Fruit fly (Drosophila melanogaster) S2 (cell line): Measurements from ENCODE around the gene Nup58.

Source experiments
- CG8478 ChIP-seq: fragments of >200 bp; optimal IDR thresholded peaks from 2 replicates; lab custom pipeline; 2018
- CTCF ChIP-seq, 2 experiments: fragments of >200 bp; optimal IDR thresholded peaks; 2 replicates each; lab custom pipeline; 2018

Nup58 gene

DNA sequence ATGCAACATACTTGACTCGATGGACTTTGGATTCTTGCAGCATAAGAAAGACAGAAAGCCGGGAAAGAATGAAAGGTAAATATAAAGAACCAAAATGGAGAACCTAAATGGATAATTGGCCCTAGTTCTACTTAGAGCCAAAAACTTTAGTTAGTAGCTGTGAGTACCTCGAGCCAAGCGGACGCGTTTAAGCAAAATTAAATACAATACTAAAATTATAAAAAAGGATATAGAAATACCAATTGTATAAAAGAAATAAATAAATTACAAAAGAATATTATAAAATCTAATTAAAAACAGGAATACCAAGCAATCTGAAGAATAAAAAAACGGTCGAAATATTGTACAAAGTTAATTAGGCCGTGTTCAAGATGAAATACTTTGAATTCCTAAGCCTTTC is 10.2 kb upstream of the Nup58 start, which contains the start of gene CG34138:
CG34138 (plus strand) TSS at position 301 of the 400 bp plus-strand sequence.
- TF ChIP-seq CTCF (optimal IDR thresholded peaks at IDR 0.05; lab: Kevin White, UChicago) = no peak
- no peak for TF ChIP-seq CG8478

DNA sequence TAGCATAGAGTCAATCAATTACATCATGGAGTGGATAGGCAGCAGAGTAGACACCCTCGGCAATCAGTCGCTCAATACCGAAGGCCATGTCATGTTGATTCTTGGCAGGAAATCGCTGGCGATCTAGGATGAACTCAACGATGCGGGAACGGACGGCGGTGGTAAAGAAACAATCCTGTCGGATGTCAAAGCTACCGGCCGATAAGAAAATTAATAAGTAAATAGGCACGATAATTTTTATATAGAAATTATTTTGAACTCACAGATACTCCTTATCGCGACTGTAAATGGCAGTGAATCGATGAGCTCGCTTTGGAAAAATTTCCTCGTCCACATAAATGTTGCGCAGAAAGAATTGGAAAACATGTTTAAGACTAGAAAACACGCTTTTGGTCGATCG is 6.8 kb upstream of the Nup58 start:
- TF ChIP-seq CTCF (optimal IDR thresholded peaks at IDR 0.05; lab: Kevin White, UChicago) = no peak
- TF ChIP-seq CG8478 = no peak

DNA sequence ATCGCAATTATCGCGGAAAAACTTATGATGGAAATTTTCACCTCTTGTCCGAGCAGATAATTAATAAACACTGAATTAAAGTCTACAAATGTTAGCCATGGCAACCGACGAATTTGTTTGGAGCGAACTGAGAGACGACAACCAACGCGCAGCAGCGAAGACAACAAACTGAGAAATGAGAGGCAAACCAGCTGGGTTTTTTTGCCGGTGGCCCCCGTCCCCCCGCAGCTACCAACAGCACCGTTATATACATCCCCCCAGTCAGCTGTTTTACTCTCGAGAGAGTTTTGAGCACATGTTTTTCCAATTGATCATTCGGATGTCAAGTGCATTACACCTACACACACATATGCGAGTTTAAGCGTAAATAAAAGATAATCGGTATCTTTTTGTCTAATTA is 3.8 kb upstream of the Nup58 start:
- TF ChIP-seq CTCF (optimal IDR thresholded peaks at IDR 0.05; lab: Kevin White, UChicago) = no peak
- no peak for TF ChIP-seq CG8478

DNA sequence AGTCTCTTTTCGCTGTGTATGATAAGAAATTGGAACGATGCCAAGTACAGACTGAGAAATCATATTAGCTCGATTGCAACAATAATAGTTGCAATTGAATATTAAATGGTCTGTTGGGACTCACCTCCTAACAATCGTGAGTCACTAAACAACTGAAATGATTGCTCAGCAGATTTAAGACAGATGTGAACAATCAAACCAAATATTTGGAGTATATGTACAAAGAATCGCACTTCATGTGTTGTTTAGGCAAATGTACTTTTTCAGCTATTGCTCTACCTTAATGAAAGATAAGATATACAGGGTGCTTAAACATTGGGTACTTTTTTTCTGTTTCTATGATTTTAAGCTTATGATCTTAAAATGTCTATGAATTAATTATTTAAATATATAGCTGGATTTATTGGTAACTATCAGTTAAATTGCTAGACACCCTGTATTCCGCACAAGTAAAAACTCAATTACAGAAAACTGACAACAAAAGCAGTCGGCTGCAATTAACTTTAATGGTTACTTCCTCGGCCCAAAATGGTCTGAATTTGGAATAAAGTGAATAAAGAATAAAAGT is 3.2 kb upstream of the Nup58 start:
- TF ChIP-seq CTCF (optimal IDR thresholded peaks at IDR 0.05; lab: Kevin White, UChicago) (no peak), CG8478 (no peak)

DNA sequence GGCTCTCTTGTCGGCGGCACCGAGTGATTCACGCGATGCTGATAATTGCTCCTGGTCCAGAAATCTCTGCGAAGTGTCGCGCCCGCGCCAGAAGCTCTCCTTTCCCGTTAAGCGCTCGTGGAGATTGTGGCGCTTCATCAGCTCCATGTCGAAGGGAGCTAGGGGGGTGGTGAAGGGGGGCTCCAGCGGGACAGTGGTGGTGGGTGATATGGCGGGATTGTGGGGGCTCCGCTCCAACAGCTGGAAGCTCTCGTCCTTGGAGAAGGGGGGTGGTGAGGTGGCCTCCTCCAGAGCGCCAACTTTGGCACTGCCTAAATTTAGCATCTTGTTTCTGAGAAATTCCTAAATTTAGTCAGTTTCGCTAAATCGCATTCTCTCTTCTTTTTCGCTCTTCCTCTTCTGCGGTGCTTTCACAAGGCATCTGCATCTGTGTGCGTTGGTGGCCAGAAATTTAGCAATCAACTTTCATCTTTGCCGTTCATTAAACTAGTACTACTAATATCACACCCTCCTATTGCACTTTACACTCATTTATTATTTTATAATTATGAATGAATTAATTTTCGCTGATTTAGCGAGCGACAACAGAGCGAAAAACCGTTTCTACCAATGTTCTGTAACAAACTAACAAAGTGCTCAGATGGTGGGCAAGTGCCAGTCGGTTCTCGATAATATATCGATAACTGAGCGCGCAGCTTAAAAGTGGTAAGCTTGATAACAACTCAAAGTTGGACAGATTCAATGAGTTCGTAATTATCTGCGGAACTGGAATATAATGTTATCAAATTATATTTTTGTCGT is 2.5 kb upstream of the Nup58 start, which contains the start of gene subdued:
subdued (minus strand) TSS at position 631 of the 801 bp plus-strand sequence.
- no peak for TF ChIP-seq CG8478
- no peak for TF ChIP-seq CTCF (optimal IDR thresholded peaks at IDR 0.05; lab: Kevin White, UChicago)

DNA sequence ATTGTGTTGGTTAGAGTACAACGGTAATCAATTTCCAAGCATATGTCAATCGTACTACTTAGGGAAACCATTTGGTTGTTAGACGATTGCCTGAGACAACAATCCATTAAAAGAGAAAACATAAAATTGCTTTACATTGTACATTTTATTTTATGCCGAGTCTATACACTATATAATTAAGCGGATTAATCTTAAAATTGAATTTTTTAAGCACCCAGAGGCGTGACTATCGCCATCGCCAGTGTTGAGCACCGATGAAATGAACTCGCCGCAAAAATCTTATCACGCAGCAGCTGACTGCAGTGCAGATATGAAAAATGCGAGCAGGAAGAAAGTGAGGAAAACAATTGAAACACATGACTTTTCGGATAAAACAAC is 1.9 kb upstream of the Nup58 start:
- TF ChIP-seq CTCF (optimal IDR thresholded peaks at IDR 0.05; lab: Kevin White, UChicago) = no peak
- TF ChIP-seq CG8478 = no peak

DNA sequence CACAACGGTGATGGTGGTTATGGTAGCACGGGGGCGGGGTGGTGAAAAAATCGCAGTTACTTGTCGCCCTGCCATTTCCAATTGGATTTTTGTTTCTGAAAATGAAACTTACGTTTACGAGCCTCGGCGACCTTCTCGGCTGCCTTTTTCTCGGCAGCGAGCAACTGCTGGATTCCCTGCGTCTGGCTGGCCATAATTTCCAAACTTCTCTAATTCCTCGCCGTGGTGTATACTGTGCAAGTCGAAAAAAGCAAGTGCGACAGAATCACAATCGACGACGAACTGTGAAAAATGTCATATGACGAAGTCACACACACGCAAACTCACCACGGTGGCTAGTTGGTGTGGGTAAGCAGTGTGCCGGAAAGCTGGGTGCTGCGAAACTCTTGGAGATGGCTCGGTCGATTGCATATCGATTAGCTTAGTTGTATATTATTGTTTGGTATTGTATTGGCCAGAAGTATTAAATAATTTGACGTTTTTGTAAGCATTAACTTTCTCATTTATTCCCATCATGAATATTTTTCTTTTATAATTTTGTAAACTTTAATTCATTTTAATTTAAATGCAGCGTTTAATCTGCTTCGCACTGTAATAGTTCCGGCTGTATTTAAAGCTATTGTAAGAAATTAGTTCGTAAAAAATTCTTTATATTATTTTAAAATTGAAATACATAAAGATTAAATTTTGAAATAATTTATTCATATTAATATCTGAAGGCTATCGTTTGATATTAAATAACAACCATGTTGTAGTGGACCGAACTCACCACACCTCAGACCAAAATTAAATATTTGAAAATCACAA is 529 bp upstream of the Nup58 start, which contains the start of gene Vha13:
Vha13 (minus strand) TSS at position 293 of the 807 bp plus-strand sequence.
- TF ChIP-seq CG8478 (no peak), CTCF (optimal IDR thresholded peaks at IDR 0.05; lab: Kevin White, UChicago) (no peak)

DNA sequence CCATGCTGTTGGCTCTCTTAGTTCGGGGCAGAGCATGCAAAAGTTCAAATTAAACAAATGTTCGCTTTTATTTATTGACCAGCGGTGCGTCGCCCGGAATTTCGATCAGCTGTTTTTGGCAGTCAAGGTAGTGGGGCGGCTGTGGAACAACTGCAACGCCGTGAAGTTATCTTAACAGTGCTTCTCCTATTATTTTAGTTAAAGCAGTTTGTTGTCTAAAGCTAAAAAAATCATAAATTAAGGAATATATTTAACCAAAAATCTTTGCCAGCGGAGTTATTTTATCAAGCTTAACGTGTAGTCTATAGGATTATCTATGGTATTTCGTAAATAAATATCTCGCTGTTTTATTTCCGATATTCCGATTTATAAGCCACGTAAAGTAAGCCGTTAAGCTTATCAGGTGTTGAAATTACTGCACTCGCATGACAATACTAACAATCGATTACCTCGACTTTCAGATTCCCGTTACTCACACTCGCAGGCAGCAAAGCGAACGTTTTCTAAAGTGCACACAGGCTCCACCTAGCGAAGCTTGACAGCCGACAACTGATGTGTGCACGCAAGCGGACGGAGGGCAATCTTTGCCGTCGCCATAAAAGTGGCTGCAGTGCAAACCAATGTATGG is 3.6 kb downstream of the Nup58 start, which contains the start of the genes CG6195 and CG31220:
CG6195 (minus strand) TSS at position 122 of the 628 bp plus-strand sequence.
CG31220 (plus strand) TSS at position 199 of the 628 bp plus-strand sequence.
- TF ChIP-seq CG8478 (no peak), CTCF (optimal IDR thresholded peaks at IDR 0.05; lab: Kevin White, UChicago) (peak; percentile 86 to 87)

DNA sequence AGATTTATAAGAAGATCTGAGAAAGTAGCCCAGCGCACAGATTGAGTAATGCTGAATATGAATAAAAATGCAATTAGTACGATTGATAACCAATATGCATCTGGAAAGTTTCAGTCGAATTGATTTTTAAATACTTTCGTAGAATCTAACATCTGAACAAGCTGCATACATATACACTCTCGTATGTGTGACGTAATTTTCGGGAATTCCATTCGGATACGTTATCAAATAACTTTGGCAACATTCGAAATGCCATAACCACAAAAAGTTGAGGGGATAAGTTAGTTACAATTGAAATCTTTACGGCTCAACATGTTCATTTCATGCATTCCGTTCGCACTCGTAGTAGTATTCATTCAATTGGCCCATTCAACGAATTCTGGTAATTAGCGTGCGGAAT is 5.9 kb downstream of the Nup58 start, which contains the start of gene CG31219:
CG31219 (plus strand) TSS at position 301 of the 400 bp plus-strand sequence.
- TF ChIP-seq CTCF (optimal IDR thresholded peaks at IDR 0.05; lab: Kevin White, UChicago) (no peak), CG8478 (no peak)

DNA sequence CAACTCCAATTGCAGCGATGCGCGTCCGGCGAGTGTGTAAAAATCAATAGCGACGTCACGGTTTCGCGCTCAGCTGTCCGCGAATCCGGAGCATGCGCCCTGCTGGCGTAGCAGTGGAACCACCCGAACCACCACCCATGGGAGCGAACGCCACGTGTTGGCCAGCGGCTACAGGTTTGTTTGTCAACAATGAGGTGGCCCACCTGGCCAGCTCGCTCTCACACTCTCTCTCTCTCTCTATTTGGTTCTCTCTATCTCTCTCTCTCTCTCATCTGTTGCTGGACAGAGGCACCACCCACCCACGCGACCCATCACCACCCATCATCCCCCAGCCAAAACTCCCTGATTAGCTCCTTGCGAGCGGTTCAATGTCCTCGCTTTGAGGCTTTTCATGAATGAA is 11.6 kb downstream of the Nup58 start:
- TF ChIP-seq CG8478 = no peak
- TF ChIP-seq CTCF (optimal IDR thresholded peaks at IDR 0.05; lab: Kevin White, UChicago) = no peak

DNA sequence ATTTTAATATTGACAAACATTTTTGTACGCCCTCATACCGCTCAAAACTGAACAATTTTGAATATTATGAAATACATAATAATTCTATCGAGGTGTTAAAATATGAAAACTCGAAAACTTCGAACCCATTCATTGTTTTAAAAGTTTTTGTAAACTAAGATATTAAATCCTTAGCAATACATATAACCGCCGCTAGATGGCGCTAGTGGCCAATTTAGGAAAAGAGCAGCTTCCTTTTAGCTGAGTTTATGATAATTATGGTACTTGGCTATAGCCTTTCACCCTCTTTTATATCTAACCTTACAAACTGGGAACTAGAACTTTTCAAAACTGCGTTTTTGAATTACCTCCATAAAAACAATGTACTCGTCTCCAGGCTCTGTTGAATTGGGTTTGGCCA is 12.4 kb downstream of the Nup58 start:
- TF ChIP-seq CTCF (optimal IDR thresholded peaks at IDR 0.05; lab: Kevin White, UChicago) = peak; percentile 57 to 73
- no peak for TF ChIP-seq CG8478

DNA sequence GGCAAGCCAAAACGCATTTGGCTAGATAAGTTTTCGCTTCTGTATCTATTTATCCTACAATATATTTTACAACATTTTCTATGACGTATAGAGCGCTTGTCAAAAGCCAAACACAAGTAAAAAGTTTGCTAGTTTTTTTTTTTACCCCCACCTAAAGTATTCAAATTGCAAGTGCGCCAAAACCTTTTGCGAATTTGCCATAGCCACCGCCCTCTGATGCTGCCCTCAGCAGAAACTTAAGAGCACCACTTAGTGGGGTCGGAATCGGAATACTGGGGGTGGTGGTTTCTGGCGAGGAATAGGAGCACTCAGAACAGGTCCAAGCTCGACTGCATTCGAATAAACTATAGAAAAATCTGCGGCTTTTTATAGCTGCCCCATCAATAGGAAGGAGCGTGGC is 12.9 kb downstream of the Nup58 start, which contains the start of gene CG6184:
CG6184 (minus strand) TSS at position 101 of the 400 bp plus-strand sequence.
- TF ChIP-seq CG8478 (no peak), CTCF (optimal IDR thresholded peaks at IDR 0.05; lab: Kevin White, UChicago) (no peak)

DNA sequence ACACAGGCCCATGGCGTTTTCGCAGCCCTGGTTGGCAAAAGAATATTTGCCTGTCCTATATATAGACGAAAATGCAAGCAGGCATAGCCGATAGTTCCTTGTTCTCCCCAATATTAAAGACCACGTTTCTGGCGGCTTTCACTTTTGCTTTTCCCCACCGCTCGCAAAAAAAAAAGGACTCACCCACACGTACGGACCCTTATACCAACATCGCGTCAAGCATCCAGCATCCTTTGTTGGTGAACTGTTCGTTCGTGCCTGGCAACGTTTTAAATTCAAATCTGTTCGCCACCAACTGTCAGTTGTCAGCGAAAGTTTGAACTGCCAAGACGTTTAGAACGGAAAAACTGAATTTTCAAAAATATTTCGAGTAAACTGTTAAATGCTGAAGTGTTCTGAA is 14.6 kb downstream of the Nup58 start, which contains the start of gene ort:
ort (plus strand) TSS at position 301 of the 400 bp plus-strand sequence.
- TF ChIP-seq CG8478 (no peak), CTCF (optimal IDR thresholded peaks at IDR 0.05; lab: Kevin White, UChicago) (no peak)

DNA sequence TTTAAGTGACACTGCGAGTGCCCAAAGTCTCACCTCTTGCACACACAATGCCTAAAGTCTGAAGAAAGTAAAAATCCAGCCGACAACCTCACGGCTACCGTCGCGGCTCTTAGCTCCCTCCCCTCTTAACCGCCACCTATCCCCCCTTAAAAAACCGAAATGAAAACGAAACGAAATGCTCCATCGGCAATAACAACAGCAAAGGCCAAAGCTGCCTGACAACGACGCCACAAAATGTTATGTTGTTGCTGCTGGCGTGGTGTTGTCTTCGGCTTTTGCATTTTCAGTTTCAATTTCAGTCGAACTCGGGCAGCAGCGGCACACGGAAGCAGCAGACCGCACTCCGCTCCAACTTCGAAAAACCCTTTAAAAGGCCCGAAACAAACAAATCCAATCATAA is 19.9 kb downstream of the Nup58 start, which contains the start of gene CG7432:
CG7432 (plus strand) TSS at position 295 of the 400 bp plus-strand sequence.
- no peak for TF ChIP-seq CTCF (optimal IDR thresholded peaks at IDR 0.05; lab: Kevin White, UChicago)
- no peak for TF ChIP-seq CG8478
